Fruit fly (Drosophila melanogaster) whole organism, prepupa: Measurements from ENCODE around the gene CG14868.

ENCODE experiments used
- CG6276 ChIP-seq: fragments of 200-800 bp; sonication (Bioruptor generic); optimal IDR thresholded peaks from 2 replicates; lab custom pipeline; 2017; ENCODE audit warnings: missing biosample characterization, mild to moderate bottlenecking, missing genetic modification characterization
- Ets21C ChIP-seq: fragments of 200-800 bp; sonication (Bioruptor generic); optimal IDR thresholded peaks from 3 replicates; lab custom pipeline; 2016; ENCODE audit warnings: missing biosample characterization, missing genetic modification characterization
- esn ChIP-seq: fragments of 200-800 bp; sonication (Bioruptor generic); optimal IDR thresholded peaks from 2 replicates; lab custom pipeline; 2016; ENCODE audit warnings: missing biosample characterization, mild to moderate bottlenecking, missing genetic modification characterization, moderate library complexity
- spab ChIP-seq: fragments of 200-800 bp; sonication (Bioruptor generic); optimal IDR thresholded peaks from 2 replicates; lab custom pipeline; 2017; ENCODE audit warnings: missing biosample characterization, mild to moderate bottlenecking, missing genetic modification characterization, missing genetic modification reagents

- TF ChIP-seq Ets21C (GFP tag; lab: Kevin White, UChicago): no peak
- TF ChIP-seq spab: no peak
- no peak for TF ChIP-seq CG6276 (GFP tag; lab: Kevin White, UChicago)
- no peak for TF ChIP-seq esn (GFP tag; lab: Kevin White, UChicago)
These were observed 24.3 kb downstream of the CG14868 start for dm6 chr3R:15345198-15346017.
